Worm (Caenorhabditis elegans) whole organism, midembryonic: Measurements from ENCODE around the gene Y82E9BR.22.

Experiments
- flt-1 ChIP-seq: fragments of 200-800 bp; sonication (Bioruptor generic); IDR thresholded peaks from 2 replicates; pipeline ENCODE4 v1.3.6; 2022; ENCODE audit warnings: missing genetic modification characterization, missing compliant biosample characterization
- ref-1 ChIP-seq: fragments of 200-800 bp; sonication (Bioruptor generic); conservative IDR thresholded peaks from 2 replicates; pipeline ENCODE4 v1.3.6; 2022; ENCODE audit warnings: missing genetic modification reagents, missing genetic modification characterization, missing compliant biosample characterization

ce11 chrIII:1384694-1385093, 24.3 kb downstream of the Y82E9BR.22 start:
- TF ChIP-seq ref-1 (GFP tag; lab: Robert Waterston, UW) (no peak), flt-1 (no peak)
